Fruit fly (Drosophila melanogaster) whole organism, prepupa: ENCODE results near the gene Teh3.

Experiments
- Blimp-1 ChIP-seq: fragments of 200-800 bp; sonication (Bioruptor generic); optimal IDR thresholded peaks from 3 replicates; lab custom pipeline; 2017; ENCODE audit warnings: missing biosample characterization, missing genetic modification characterization, mild to moderate bottlenecking, moderate library complexity, missing genetic modification reagents
- CG10631 ChIP-seq: fragments of 200-800 bp; sonication (Bioruptor generic); optimal IDR thresholded peaks from 2 replicates; lab custom pipeline; 2016; ENCODE audit warnings: missing biosample characterization, missing genetic modification characterization
- CG10669 ChIP-seq: fragments of 200-800 bp; sonication (Bioruptor generic); optimal IDR thresholded peaks from 3 replicates; lab custom pipeline; 2018; ENCODE audit warnings: missing biosample characterization, mild to moderate bottlenecking, missing genetic modification characterization, moderate library complexity
- CG11294 ChIP-seq: fragments of 200-800 bp; sonication (Bioruptor generic); IDR thresholded peaks from 2 replicates; pipeline ENCODE4 v1.3.6; 2022; ENCODE audit warnings: missing biosample characterization, missing genetic modification characterization
- CG11762 ChIP-seq: fragments of 200-800 bp; sonication (Bioruptor generic); optimal IDR thresholded peaks from 3 replicates; lab custom pipeline; 2016; ENCODE audit warnings: missing biosample characterization, missing genetic modification characterization; ENCODE audit not compliant: insufficient read depth
- CG11902 ChIP-seq: fragments of 200-800 bp; sonication (Bioruptor generic); optimal IDR thresholded peaks from 3 replicates; lab custom pipeline; 2016; ENCODE audit warnings: missing biosample characterization, missing genetic modification characterization
- CG15336 ChIP-seq: fragments of 200-800 bp; sonication (Bioruptor generic); IDR thresholded peaks from 2 replicates; pipeline ENCODE4 v1.3.6; 2022; ENCODE audit warnings: missing biosample characterization, missing genetic modification characterization
- CG16779 ChIP-seq: fragments of 200-800 bp; sonication (Bioruptor generic); optimal IDR thresholded peaks from 3 replicates; lab custom pipeline; 2017; ENCODE audit warnings: missing biosample characterization, mild to moderate bottlenecking, missing genetic modification characterization
- CG3032 ChIP-seq: fragments of 200-800 bp; optimal IDR thresholded peaks from 2 replicates; lab custom pipeline; 2019; ENCODE audit warnings: missing biosample characterization, mild to moderate bottlenecking, missing genetic modification characterization, moderate library complexity
- CG32006 ChIP-seq: fragments of 200-800 bp; sonication (Bioruptor generic); optimal IDR thresholded peaks from 3 replicates; lab custom pipeline; 2017; ENCODE audit warnings: missing biosample characterization, mild to moderate bottlenecking, missing genetic modification characterization
- CG34406 ChIP-seq: fragments of 200-800 bp; sonication (Bioruptor generic); optimal IDR thresholded peaks from 3 replicates; lab custom pipeline; 2016; ENCODE audit warnings: missing biosample characterization, missing genetic modification characterization
- CG3919 ChIP-seq: fragments of 200-800 bp; sonication (Bioruptor generic); optimal IDR thresholded peaks from 3 replicates; lab custom pipeline; 2016; ENCODE audit warnings: missing biosample characterization, missing genetic modification characterization
- CG4318 ChIP-seq: fragments of 200-800 bp; sonication (Bioruptor generic); optimal IDR thresholded peaks from 3 replicates; lab custom pipeline; 2017; ENCODE audit warnings: missing biosample characterization, mild to moderate bottlenecking, missing genetic modification characterization
- CG6163 ChIP-seq: fragments of 200-800 bp; sonication (Bioruptor generic); IDR thresholded peaks from 3 replicates; pipeline ENCODE4 v1.3.6; 2022; ENCODE audit warnings: missing biosample characterization, missing genetic modification characterization
- CG6792 ChIP-seq: fragments of 200-800 bp; sonication (Bioruptor generic); optimal IDR thresholded peaks from 3 replicates; lab custom pipeline; 2016; ENCODE audit warnings: missing biosample characterization, missing genetic modification characterization
- CG6808 ChIP-seq: fragments of 200-800 bp; sonication (Bioruptor generic); optimal IDR thresholded peaks from 3 replicates; lab custom pipeline; 2017; ENCODE audit warnings: missing biosample characterization, missing genetic modification characterization, mild to moderate bottlenecking, moderate library complexity, missing genetic modification reagents
- CG8319 ChIP-seq: fragments of 200-800 bp; sonication (Bioruptor generic); optimal IDR thresholded peaks from 3 replicates; lab custom pipeline; 2016; ENCODE audit warnings: missing biosample characterization, missing genetic modification characterization
- Eip78C ChIP-seq: fragments of 200-800 bp; sonication (Bioruptor generic); peaks from one replicate; lab custom pipeline; 2016; ENCODE audit warnings: missing biosample characterization, missing genetic modification characterization
- Eip93F ChIP-seq: fragments of 200-800 bp; sonication (Bioruptor generic); optimal IDR thresholded peaks from 2 replicates; lab custom pipeline; 2016; ENCODE audit warnings: missing biosample characterization, mild to moderate bottlenecking, missing genetic modification characterization
- Ets21C ChIP-seq: fragments of 200-800 bp; sonication (Bioruptor generic); optimal IDR thresholded peaks from 3 replicates; lab custom pipeline; 2016; ENCODE audit warnings: missing biosample characterization, missing genetic modification characterization
- Ets96B ChIP-seq: fragments of 200-800 bp; optimal IDR thresholded peaks from 2 replicates; lab custom pipeline; 2019; ENCODE audit warnings: missing biosample characterization, mild to moderate bottlenecking, missing genetic modification characterization, moderate library complexity
- Gug ChIP-seq: fragments of 200-800 bp; sonication (Bioruptor generic); IDR thresholded peaks from 2 replicates; pipeline ENCODE4 v1.3.6; 2022; ENCODE audit warnings: missing biosample characterization, missing genetic modification characterization
- Hr39 ChIP-seq: fragments of 200-800 bp; sonication (Bioruptor generic); optimal IDR thresholded peaks from 2 replicates; lab custom pipeline; 2016; ENCODE audit warnings: missing biosample characterization, missing genetic modification characterization
- Hr4 ChIP-seq: fragments of 200-800 bp; sonication (Bioruptor generic); optimal IDR thresholded peaks from 3 replicates; lab custom pipeline; 2016; ENCODE audit warnings: missing biosample characterization, missing genetic modification characterization
- Met ChIP-seq: fragments of 200-800 bp; sonication (Bioruptor generic); optimal IDR thresholded peaks from 3 replicates; lab custom pipeline; 2016; ENCODE audit warnings: missing biosample characterization, missing genetic modification characterization
- OdsH ChIP-seq: fragments of 200-800 bp; sonication (Bioruptor generic); optimal IDR thresholded peaks from 3 replicates; lab custom pipeline; 2016; ENCODE audit warnings: missing biosample characterization, missing genetic modification characterization
- Sox102F ChIP-seq: fragments of 200-800 bp; sonication (Bioruptor generic); optimal IDR thresholded peaks from 2 replicates; lab custom pipeline; 2016; ENCODE audit warnings: missing biosample characterization, mild to moderate bottlenecking, missing genetic modification characterization
- Sox14 ChIP-seq: fragments of 200-800 bp; sonication (Bioruptor generic); optimal IDR thresholded peaks from 3 replicates; lab custom pipeline; 2016; ENCODE audit warnings: missing biosample characterization, missing genetic modification characterization
- Sox15 ChIP-seq: fragments of 200-800 bp; sonication (Bioruptor generic); optimal IDR thresholded peaks from 3 replicates; lab custom pipeline; 2016; ENCODE audit warnings: missing biosample characterization, missing genetic modification characterization
- achi ChIP-seq: fragments of 200-800 bp; sonication (Bioruptor generic); optimal IDR thresholded peaks from 3 replicates; lab custom pipeline; 2016; ENCODE audit warnings: missing biosample characterization, missing genetic modification characterization
- cyc ChIP-seq: fragments of 200-800 bp; sonication (Bioruptor generic); optimal IDR thresholded peaks from 3 replicates; lab custom pipeline; 2016; ENCODE audit warnings: missing biosample characterization, missing genetic modification characterization
- dac ChIP-seq: fragments of 200-800 bp; sonication (Bioruptor generic); optimal IDR thresholded peaks from 2 replicates; lab custom pipeline; 2017; ENCODE audit warnings: missing biosample characterization, mild to moderate bottlenecking, missing genetic modification characterization
- dsx ChIP-seq: fragments of 200-800 bp; optimal IDR thresholded peaks from 3 replicates; lab custom pipeline; 2019; ENCODE audit warnings: missing biosample characterization, mild to moderate bottlenecking, missing genetic modification characterization, moderate library complexity; ENCODE audit not compliant: poor library complexity, severe bottlenecking
- eg ChIP-seq: fragments of 200-800 bp; sonication (Bioruptor generic); IDR thresholded peaks from 3 replicates; pipeline ENCODE4 v1.3.6; 2022; ENCODE audit warnings: missing biosample characterization, missing genetic modification characterization
- esn ChIP-seq: fragments of 200-800 bp; sonication (Bioruptor generic); optimal IDR thresholded peaks from 2 replicates; lab custom pipeline; 2016; ENCODE audit warnings: missing biosample characterization, mild to moderate bottlenecking, missing genetic modification characterization, moderate library complexity
- fd59A ChIP-seq: fragments of 200-800 bp; sonication (Bioruptor generic); optimal IDR thresholded peaks from 2 replicates; lab custom pipeline; 2017; ENCODE audit warnings: missing biosample characterization, mild to moderate bottlenecking, missing genetic modification characterization, missing genetic modification reagents
- lz ChIP-seq: fragments of 200-800 bp; sonication (Bioruptor generic); optimal IDR thresholded peaks from 3 replicates; lab custom pipeline; 2016; ENCODE audit warnings: missing biosample characterization, missing genetic modification characterization
- pdm3 ChIP-seq: fragments of 200-800 bp; sonication (Bioruptor generic); optimal IDR thresholded peaks from 3 replicates; lab custom pipeline; 2016; ENCODE audit warnings: missing biosample characterization, missing genetic modification characterization
- spab ChIP-seq: fragments of 200-800 bp; sonication (Bioruptor generic); optimal IDR thresholded peaks from 2 replicates; lab custom pipeline; 2017; ENCODE audit warnings: missing biosample characterization, mild to moderate bottlenecking, missing genetic modification characterization, missing genetic modification reagents
- ss ChIP-seq, 2 experiments: fragments of 200-800 bp; sonication (Bioruptor generic); optimal IDR thresholded peaks; 2 replicates in 1 of 2; 3 replicates in 1 of 2; lab custom pipeline; 2017 to 2018; ENCODE audit warnings: mild to moderate bottlenecking in 2 of 2, missing biosample characterization in 2 of 2, missing genetic modification characterization in 2 of 2, moderate library complexity in 1 of 2
- svp ChIP-seq: fragments of 200-800 bp; sonication (Bioruptor generic); peaks from one replicate; lab custom pipeline; 2016; ENCODE audit warnings: missing biosample characterization, missing genetic modification characterization
- vri ChIP-seq: fragments of 200-800 bp; sonication (Bioruptor generic); optimal IDR thresholded peaks from 3 replicates; lab custom pipeline; 2016; ENCODE audit warnings: missing biosample characterization, mild to moderate bottlenecking, missing genetic modification characterization

Teh3 gene

dm6 chr3L:4230357-4230901, 46.0 kb upstream of the Teh3 start (continued):
- TF ChIP-seq ss (GFP tag; optimal IDR thresholded peaks at IDR 0.05; lab: Kevin White, UChicago) (peak; percentile 93 to 94), Hr39 (GFP tag; lab: Kevin White, UChicago) (peak; percentile 64), CG3032 (peak; percentile 94), Eip93F (GFP tag; lab: Kevin White, UChicago) (no peak), spab (GFP tag; lab: Kevin White, UChicago) (peak; percentile 93), CG6163 (GFP tag; lab: Robert Waterston, UW) (peak; percentile 87), CG3919 (GFP tag; lab: Kevin White, UChicago) (peak; percentile 93), lz (GFP tag; lab: Kevin White, UChicago) (peak; percentile 54), CG16779 (tag; lab: Kevin White, UChicago) (peak; percentile 86), Ets21C (GFP tag; lab: Kevin White, UChicago) (no peak), pdm3 (peak; percentile 93), CG6808 (peak; percentile 95), CG8319 (GFP tag; lab: Kevin White, UChicago) (peak; percentile 82), Sox14 (peak; percentile 91), CG15336 (peak; percentile 93)

DNA sequence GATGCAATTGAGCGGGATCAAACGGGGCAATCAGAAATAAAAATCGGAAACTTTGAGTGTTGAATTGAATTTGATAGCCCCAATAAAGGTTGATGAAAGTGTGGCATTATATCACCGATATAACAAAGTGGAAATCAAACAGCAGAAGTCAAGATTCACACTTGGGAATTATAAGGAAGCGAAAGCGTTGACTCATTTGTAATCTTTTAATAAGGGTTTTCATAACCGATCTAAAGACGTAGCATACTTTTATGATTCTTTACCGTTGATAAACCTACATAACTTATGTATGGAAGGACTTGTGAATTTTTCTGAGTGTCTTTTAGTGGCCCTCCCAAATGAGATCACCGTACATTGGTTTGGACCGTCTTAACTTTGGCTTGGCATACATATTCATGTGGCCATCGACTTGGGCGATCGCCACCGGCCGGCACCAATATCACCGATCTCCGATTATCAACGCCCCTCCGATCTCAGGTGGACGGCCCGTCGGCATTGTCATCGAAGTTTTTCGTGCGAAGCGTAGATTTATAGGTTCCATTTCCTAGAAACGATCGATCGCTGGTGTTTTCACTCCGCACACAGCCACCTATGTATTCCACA, 45.0 kb upstream of the Teh3 start:
- TF ChIP-seq CG10631 (GFP tag; lab: Kevin White, UChicago) (peak; percentile 1), Eip78C (GFP tag; lab: Kevin White, UChicago) (peak; percentile 65), CG4318 (GFP tag; lab: Kevin White, UChicago) (no peak), CG32006 (GFP tag; lab: Kevin White, UChicago) (no peak), svp (GFP tag; lab: Kevin White, UChicago) (no peak), CG34406 (GFP tag; lab: Kevin White, UChicago) (no peak), CG11294 (GFP tag; lab: Robert Waterston, UW) (no peak), Ets96B (no peak), vri (GFP tag; lab: Kevin White, UChicago) (no peak)

- TF ChIP-seq achi (GFP tag; lab: Kevin White, UChicago) = peak; percentile 98
- TF ChIP-seq Sox102F (GFP tag; lab: Kevin White, UChicago) = peak; percentile 95
- peak; percentile 97 for TF ChIP-seq CG34406 (GFP tag; lab: Kevin White, UChicago)
- peak; percentile 88 for TF ChIP-seq vri (GFP tag; lab: Kevin White, UChicago)
- peak; percentile 99 for TF ChIP-seq Sox14
- peak; percentile 99 for TF ChIP-seq eg (GFP tag; lab: Robert Waterston, UW)
- peak; percentile 98 for TF ChIP-seq OdsH
- TF ChIP-seq CG11762 (GFP tag; lab: Kevin White, UChicago) = peak; percentile 97
- TF ChIP-seq Ets96B = peak; percentile 99
- peak; percentile 97 for TF ChIP-seq Hr39 (GFP tag; lab: Kevin White, UChicago)
- peak; percentile 97 for TF ChIP-seq cyc (GFP tag; lab: Kevin White, UChicago)
- TF ChIP-seq dsx (GFP tag; lab: Kevin White, UChicago) = peak; percentile 98
- peak; percentile 99 for TF ChIP-seq CG4318 (GFP tag; lab: Kevin White, UChicago)
- peak; percentile 98 for TF ChIP-seq pdm3
- peak; percentile 98 for TF ChIP-seq CG6792 (GFP tag; lab: Kevin White, UChicago)
- peak; percentile 99 for TF ChIP-seq svp (GFP tag; lab: Kevin White, UChicago)
- TF ChIP-seq CG3032 = peak; percentile 99
- TF ChIP-seq Hr4 (GFP tag; lab: Kevin White, UChicago) = peak; percentile 99
- TF ChIP-seq CG10631 (GFP tag; lab: Kevin White, UChicago) = peak; percentile 99
- peak; percentile 97 for TF ChIP-seq Met (GFP tag; lab: Kevin White, UChicago)
- TF ChIP-seq CG11902 = peak; percentile 97
- peak; percentile 99 for TF ChIP-seq CG32006 (GFP tag; lab: Kevin White, UChicago)
- TF ChIP-seq fd59A (GFP tag; lab: Kevin White, UChicago) = peak; percentile 99
- TF ChIP-seq Gug = peak; percentile 99
- peak; percentile 97 for TF ChIP-seq dac (GFP tag; lab: Kevin White, UChicago)
- TF ChIP-seq Sox15 (GFP tag; lab: Kevin White, UChicago) = peak; percentile 93
- peak; percentile 96 for TF ChIP-seq CG8319 (GFP tag; lab: Kevin White, UChicago)
- peak; percentile 98 for TF ChIP-seq esn
- peak; percentile 88 for TF ChIP-seq Eip93F (GFP tag; lab: Kevin White, UChicago)
- peak; percentile 99 for TF ChIP-seq CG3919 (GFP tag; lab: Kevin White, UChicago)
- peak; percentile 99 for TF ChIP-seq CG6163 (GFP tag; lab: Robert Waterston, UW)
- TF ChIP-seq Blimp-1 = peak; percentile 89
- peak; percentile 99 for TF ChIP-seq CG10669 (GFP tag; lab: Kevin White, UChicago)
- peak; percentile 99 for TF ChIP-seq CG6808
- TF ChIP-seq CG15336 = peak; percentile 100
These were observed 43.8 kb upstream of the Teh3 start for dm6 chr3L:4228187-4228836.
